Fruit fly (Drosophila melanogaster) whole organism, embryonic: ENCODE data around the gene mrva.

Source experiments
- Aef1 ChIP-seq: fragments of 200-800 bp; sonication (Bioruptor generic); IDR thresholded peaks from 3 replicates; pipeline ENCODE4 v1.3.6; 2022; ENCODE audit warnings: missing biosample characterization, missing genetic modification characterization
- Awh ChIP-seq: fragments of 200-800 bp; sonication (Bioruptor generic); IDR thresholded peaks from 2 replicates; pipeline ENCODE4, ENCODE4 v1.3.6; 2022; ENCODE audit warnings: missing biosample characterization, missing genetic modification characterization
- B-H1 ChIP-seq: fragments of 200-800 bp; sonication (Bioruptor generic); IDR thresholded peaks from 3 replicates; pipeline ENCODE4 v1.3.6; 2022; ENCODE audit warnings: missing biosample characterization, missing genetic modification characterization
- CG10209 ChIP-seq: fragments of 200-800 bp; sonication (Bioruptor generic); optimal IDR thresholded peaks from 3 replicates; lab custom pipeline; 2017; ENCODE audit warnings: missing biosample characterization, mild to moderate bottlenecking, missing genetic modification characterization, missing genetic modification reagents
- CG10321 ChIP-seq: fragments of 200-800 bp; sonication (Bioruptor generic); IDR thresholded peaks from 2 replicates; pipeline ENCODE4 v1.3.6; 2022; ENCODE audit warnings: missing biosample characterization, missing genetic modification characterization
- CG15073 ChIP-seq: fragments of 200-800 bp; sonication (Bioruptor generic); optimal IDR thresholded peaks from 2 replicates; lab custom pipeline; 2016; ENCODE audit warnings: missing biosample characterization, missing genetic modification characterization
- CG15696 ChIP-seq: fragments of 200-800 bp; sonication (Bioruptor generic); optimal IDR thresholded peaks from 2 replicates; lab custom pipeline; 2019; ENCODE audit warnings: missing biosample characterization, mild to moderate bottlenecking, missing genetic modification characterization, moderate library complexity
- CG1647 ChIP-seq: fragments of 200-800 bp; sonication (Bioruptor generic); optimal IDR thresholded peaks from 3 replicates; lab custom pipeline; 2016; ENCODE audit warnings: missing biosample characterization, missing genetic modification characterization
- CG16863 ChIP-seq: fragments of 200-800 bp; sonication (Bioruptor generic); optimal IDR thresholded peaks from 3 replicates; lab custom pipeline; 2016; ENCODE audit warnings: missing biosample characterization, missing genetic modification characterization
- CG17186 ChIP-seq: fragments of 200-800 bp; sonication (Bioruptor generic); optimal IDR thresholded peaks from 3 replicates; lab custom pipeline; 2017; ENCODE audit warnings: missing biosample characterization, missing genetic modification reagents, missing genetic modification characterization
- CG30403 ChIP-seq: fragments of 200-800 bp; sonication (Bioruptor generic); optimal IDR thresholded peaks from 3 replicates; lab custom pipeline; 2016; ENCODE audit warnings: missing biosample characterization, missing genetic modification characterization
- CG3163 ChIP-seq: fragments of 200-800 bp; sonication (Bioruptor generic); optimal IDR thresholded peaks from 3 replicates; lab custom pipeline; 2016; ENCODE audit warnings: missing biosample characterization, missing genetic modification characterization
- CG32767 ChIP-seq: fragments of 200-800 bp; sonication (Bioruptor generic); IDR thresholded peaks from 2 replicates; pipeline ENCODE4 v1.3.6; 2022; ENCODE audit warnings: missing biosample characterization, missing genetic modification characterization
- CG32772 ChIP-seq: fragments of 200-800 bp; sonication (Bioruptor generic); IDR thresholded peaks from 2 replicates; pipeline ENCODE4 v1.3.6; 2022; ENCODE audit warnings: missing biosample characterization, missing genetic modification characterization
- CG33213 ChIP-seq: fragments of 200-800 bp; sonication (Bioruptor generic); optimal IDR thresholded peaks from 3 replicates; lab custom pipeline; 2016; ENCODE audit warnings: missing biosample characterization, missing genetic modification characterization
- CG6654 ChIP-seq: fragments of 200-800 bp; sonication (Bioruptor generic); optimal IDR thresholded peaks from 2 replicates; lab custom pipeline; 2017; ENCODE audit warnings: missing biosample characterization, mild to moderate bottlenecking, missing genetic modification characterization
- CG8290 ChIP-seq, 3 experiments: fragments of 200-800 bp; sonication (Bioruptor generic); optimal IDR thresholded peaks; 2 replicates each; lab custom pipeline; 2016 to 2019; ENCODE audit warnings: missing biosample characterization in 3 of 3, missing genetic modification characterization in 3 of 3, mild to moderate bottlenecking in 2 of 3, moderate library complexity in 1 of 3
- CG8359 ChIP-seq: fragments of 200-800 bp; sonication (Bioruptor generic); optimal IDR thresholded peaks from 2 replicates; lab custom pipeline; 2017; ENCODE audit warnings: missing biosample characterization, mild to moderate bottlenecking, missing genetic modification characterization, borderline replicate concordance
- Doc3 ChIP-seq: fragments of 200-800 bp; sonication (Bioruptor generic); IDR thresholded peaks from 3 replicates; pipeline ENCODE4 v1.3.6; 2022; ENCODE audit warnings: missing biosample characterization, missing genetic modification characterization; ENCODE audit not compliant: partially characterized antibody
- Elba2 ChIP-seq: fragments of 200-800 bp; sonication (Bioruptor generic); optimal IDR thresholded peaks from 3 replicates; lab custom pipeline; 2016; ENCODE audit warnings: missing biosample characterization, missing genetic modification characterization
- Gsc ChIP-seq: fragments of 200-800 bp; sonication (Bioruptor generic); IDR thresholded peaks from 2 replicates; pipeline ENCODE4 v1.3.6; 2022; ENCODE audit warnings: missing biosample characterization, missing genetic modification characterization
- H2.0 ChIP-seq: fragments of 200-800 bp; sonication (Bioruptor generic); IDR thresholded peaks from 2 replicates; pipeline ENCODE4 v1.3.6; 2022; ENCODE audit warnings: missing biosample characterization, missing genetic modification characterization
- Hand ChIP-seq: fragments of 200-800 bp; sonication (Bioruptor generic); optimal IDR thresholded peaks from 2 replicates; lab custom pipeline; 2017; ENCODE audit warnings: mild to moderate bottlenecking, missing biosample characterization, missing genetic modification reagents, missing genetic modification characterization
- Hr51 ChIP-seq, 2 experiments: fragments of 200-800 bp; sonication (Bioruptor generic); optimal IDR thresholded peaks; 2 replicates in 1 of 2; 3 replicates in 1 of 2; lab custom pipeline; 2016 to 2018; ENCODE audit warnings: missing biosample characterization in 2 of 2, missing genetic modification characterization in 2 of 2, mild to moderate bottlenecking in 1 of 2, moderate library complexity in 1 of 2
- MESR4 ChIP-seq: fragments of 200-800 bp; sonication (Bioruptor generic); optimal IDR thresholded peaks from 2 replicates; lab custom pipeline; 2018; ENCODE audit warnings: missing biosample characterization, mild to moderate bottlenecking, missing genetic modification characterization, moderate library complexity
- NC2β ChIP-seq: fragments of 200-800 bp; sonication (Bioruptor generic); optimal IDR thresholded peaks from 2 replicates; lab custom pipeline; 2016; ENCODE audit warnings: missing biosample characterization, missing genetic modification characterization
- NFAT ChIP-seq: fragments of 200-800 bp; sonication (Bioruptor generic); IDR thresholded peaks from 2 replicates; pipeline ENCODE4 v1.3.6; 2022; ENCODE audit warnings: missing biosample characterization, missing genetic modification characterization
- Ptx1 ChIP-seq: fragments of 200-800 bp; sonication (Bioruptor generic); IDR thresholded peaks from 2 replicates; pipeline ENCODE4 v1.3.6; 2022; ENCODE audit warnings: missing biosample characterization, missing genetic modification characterization
- Scr ChIP-seq: fragments of 200-800 bp; sonication (Bioruptor generic); IDR thresholded peaks from 2 replicates; pipeline ENCODE4 v1.3.6; 2022; ENCODE audit warnings: missing biosample characterization, missing genetic modification characterization; ENCODE audit not compliant: partially characterized antibody
- YL-1 ChIP-seq: fragments of 200-800 bp; sonication (Bioruptor generic); optimal IDR thresholded peaks from 3 replicates; lab custom pipeline; 2017; ENCODE audit warnings: missing biosample characterization, mild to moderate bottlenecking, missing genetic modification characterization
- ash1 ChIP-seq: fragments of 200-800 bp; sonication (Bioruptor generic); optimal IDR thresholded peaks from 2 replicates; lab custom pipeline; 2018; ENCODE audit warnings: missing biosample characterization, mild to moderate bottlenecking, missing genetic modification characterization
- caup ChIP-seq: fragments of 200-800 bp; sonication (Bioruptor generic); optimal IDR thresholded peaks from 3 replicates; lab custom pipeline; 2017; ENCODE audit warnings: missing biosample characterization, mild to moderate bottlenecking, missing genetic modification characterization, moderate library complexity; ENCODE audit not compliant: severe bottlenecking
- chinmo ChIP-seq: fragments of 200-800 bp; sonication (Bioruptor generic); IDR thresholded peaks from 4 replicates; pipeline ENCODE4 v1.3.6; 2022; ENCODE audit warnings: missing biosample characterization, missing genetic modification characterization; ENCODE audit not compliant: partially characterized antibody
- crc ChIP-seq: fragments of 200-800 bp; sonication (Bioruptor generic); optimal IDR thresholded peaks from 2 replicates; lab custom pipeline; 2016; ENCODE audit warnings: missing biosample characterization, missing genetic modification characterization
- croc ChIP-seq: fragments of 200-800 bp; sonication (Bioruptor generic); conservative IDR thresholded peaks from 3 replicates; pipeline ENCODE4 v1.3.6; 2022; ENCODE audit warnings: missing biosample characterization, missing genetic modification characterization
- crol ChIP-seq: fragments of 200-800 bp; sonication (Bioruptor generic); IDR thresholded peaks from 2 replicates; pipeline ENCODE4 v1.3.6; 2022; ENCODE audit warnings: missing biosample characterization, missing genetic modification characterization
- cwo ChIP-seq: fragments of 200-800 bp; sonication (Bioruptor generic); optimal IDR thresholded peaks from 3 replicates; lab custom pipeline; 2017; ENCODE audit warnings: missing biosample characterization, missing genetic modification characterization, mild to moderate bottlenecking, moderate library complexity, missing genetic modification reagents
- dan ChIP-seq: fragments of 200-800 bp; sonication (Bioruptor generic); IDR thresholded peaks from 2 replicates; pipeline ENCODE4 v1.3.6; 2022; ENCODE audit warnings: missing biosample characterization, missing genetic modification characterization
- exex ChIP-seq: fragments of 200-800 bp; sonication (Bioruptor generic); optimal IDR thresholded peaks from 4 replicates; lab custom pipeline; 2018; ENCODE audit warnings: missing biosample characterization, mild to moderate bottlenecking, missing genetic modification characterization, moderate library complexity
- fru ChIP-seq: fragments of >200 bp; optimal IDR thresholded peaks from 2 replicates; lab custom pipeline; 2017
- gcm ChIP-seq: fragments of 200-800 bp; sonication (Bioruptor generic); optimal IDR thresholded peaks from 2 replicates; lab custom pipeline; 2019; ENCODE audit warnings: missing biosample characterization, mild to moderate bottlenecking, missing genetic modification characterization, moderate library complexity
- gsb ChIP-seq: fragments of 200-800 bp; sonication (Bioruptor generic); IDR thresholded peaks from 2 replicates; pipeline ENCODE4 v1.3.6; 2022; ENCODE audit warnings: missing biosample characterization, missing genetic modification characterization
- inv ChIP-seq: fragments of 200-800 bp; sonication (Bioruptor generic); IDR thresholded peaks from 2 replicates; pipeline ENCODE4 v1.3.6; 2022; ENCODE audit warnings: missing biosample characterization, missing genetic modification characterization; ENCODE audit not compliant: partially characterized antibody
- knrl ChIP-seq: fragments of 200-800 bp; sonication (Bioruptor generic); IDR thresholded peaks from 3 replicates; pipeline ENCODE4 v1.3.6; 2022; ENCODE audit warnings: missing biosample characterization, missing genetic modification characterization; ENCODE audit not compliant: partially characterized antibody
- phol ChIP-seq: fragments of 200-800 bp; sonication (Bioruptor generic); optimal IDR thresholded peaks from 3 replicates; lab custom pipeline; 2018; ENCODE audit warnings: missing biosample characterization, mild to moderate bottlenecking, missing genetic modification characterization, moderate library complexity
- rib ChIP-seq: fragments of 200-800 bp; sonication (Bioruptor generic); IDR thresholded peaks from 2 replicates; pipeline ENCODE4 v1.3.6; 2022; ENCODE audit warnings: missing biosample characterization, missing genetic modification characterization
- shn ChIP-seq: fragments of 200-800 bp; sonication (Bioruptor generic); optimal IDR thresholded peaks from 3 replicates; lab custom pipeline; 2016; ENCODE audit warnings: missing biosample characterization, missing genetic modification characterization
- ssp ChIP-seq: fragments of 200-800 bp; sonication (Bioruptor generic); IDR thresholded peaks from 2 replicates; pipeline ENCODE4 v1.3.6; 2022; ENCODE audit warnings: missing biosample characterization, missing genetic modification characterization
- tap ChIP-seq: fragments of 200-800 bp; optimal IDR thresholded peaks from 3 replicates; lab custom pipeline; 2019; ENCODE audit warnings: missing biosample characterization, mild to moderate bottlenecking, missing genetic modification characterization, moderate library complexity
- unpg ChIP-seq: fragments of 200-800 bp; sonication (Bioruptor generic); optimal IDR thresholded peaks from 3 replicates; lab custom pipeline; 2018; ENCODE audit warnings: missing biosample characterization, mild to moderate bottlenecking, missing genetic modification characterization, moderate library complexity
- wek ChIP-seq: fragments of 200-800 bp; sonication (Bioruptor generic); optimal IDR thresholded peaks from 3 replicates; lab custom pipeline; 2018; ENCODE audit warnings: missing biosample characterization, mild to moderate bottlenecking, missing genetic modification characterization, moderate library complexity

Gene mrva

DNA sequence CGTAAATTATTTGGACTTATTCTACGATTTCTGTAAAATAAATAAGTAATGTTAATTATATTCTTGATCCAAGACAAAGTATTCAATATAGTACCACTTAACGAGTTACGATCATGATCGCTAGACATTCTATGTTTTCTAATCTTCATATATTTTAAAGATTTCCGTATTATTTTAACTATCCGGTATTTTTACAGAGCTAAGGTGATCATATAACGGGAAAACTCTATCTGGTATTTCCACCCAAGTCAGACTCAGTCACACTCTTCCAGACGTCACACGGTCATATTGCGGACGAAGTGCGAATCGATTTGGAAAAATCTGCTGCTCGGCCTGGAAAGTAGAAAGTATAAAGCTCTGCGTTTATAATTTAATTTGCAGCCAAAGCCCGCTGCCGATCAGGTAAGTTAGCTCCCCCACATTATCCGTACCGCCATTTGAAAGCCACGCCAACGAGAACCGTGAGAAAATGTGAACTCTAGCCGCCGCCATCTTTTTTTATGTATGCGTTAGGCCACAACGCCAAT lies 10.6 kb upstream of the mrva start, which contains the start of the genes lark and eco (continued):
- TF ChIP-seq caup (GFP tag; lab: Kevin White, UChicago) (no peak), fru (lab: Kevin White, UChicago) (no peak), phol (peak; percentile 98), CG3163 (GFP tag; lab: Kevin White, UChicago) (no peak), exex (no peak), Scr (GFP tag; lab: Robert Waterston, UW) (no peak), CG30403 (GFP tag; lab: Kevin White, UChicago) (no peak), CG10209 (no peak), NFAT (GFP tag; lab: Robert Waterston, UW) (no peak), cwo (no peak), wek (GFP tag; lab: Kevin White, UChicago) (peak; percentile 4), inv (GFP tag; lab: Robert Waterston, UW) (no peak), rib (GFP tag; lab: Robert Waterston, UW) (no peak), croc (GFP tag; lab: Robert Waterston, UW) (no peak), Gsc (GFP tag; lab: Robert Waterston, UW) (no peak), CG10321 (GFP tag; lab: Robert Waterston, UW) (no peak), YL-1 (GFP tag; lab: Kevin White, UChicago) (peak; percentile 96), gcm (GFP tag; lab: Kevin White, UChicago) (no peak), ssp (GFP tag; lab: Robert Waterston, UW) (no peak), Hand (GFP tag; lab: Kevin White, UChicago) (no peak), CG8359 (no peak), CG33213 (GFP tag; lab: Kevin White, UChicago) (no peak), tap (tag; lab: Kevin White, UChicago) (no peak), crol (no peak), Elba2 (GFP tag; lab: Kevin White, UChicago) (no peak), gsb (GFP tag; lab: Robert Waterston, UW) (no peak), Awh (GFP tag; lab: Robert Waterston, UW) (no peak), CG1647 (GFP tag; lab: Kevin White, UChicago) (no peak), CG8290 (GFP tag; optimal IDR thresholded peaks at IDR 0.05; lab: Kevin White, UChicago) (no peak), CG8290 (tag; optimal IDR thresholded peaks at IDR 0.05; lab: Kevin White, UChicago) (no peak), CG15696 (tag; lab: Kevin White, UChicago) (no peak), Aef1 (no peak), Ptx1 (no peak), knrl (GFP tag; lab: Robert Waterston, UW) (no peak), Doc3 (GFP tag; lab: Robert Waterston, UW) (no peak), CG6654 (GFP tag; lab: Kevin White, UChicago) (no peak), CG15073 (GFP tag; lab: Kevin White, UChicago) (no peak), CG32772 (GFP tag; lab: Robert Waterston, UW) (no peak), dan (no peak), ash1 (GFP tag; lab: Kevin White, UChicago) (no peak), H2.0 (no peak), CG32767 (GFP tag; lab: Robert Waterston, UW) (peak; percentile 98), B-H1 (GFP tag; lab: Robert Waterston, UW) (no peak), shn (GFP tag; lab: Kevin White, UChicago) (no peak), crc (GFP tag; lab: Kevin White, UChicago) (no peak), CG16863 (GFP tag; lab: Kevin White, UChicago) (no peak), Hr51 (GFP tag; optimal IDR thresholded peaks at IDR 0.05; lab: Kevin White, UChicago) (no peak), NC2β (peak; percentile 4), CG17186 (GFP tag; lab: Kevin White, UChicago) (no peak), unpg (no peak), chinmo (no peak), MESR4 (peak; percentile 98)
